Fruit fly (Drosophila melanogaster): ENCODE results near the gene CG9951.

CG9951 gene

dm6 chr3L:16896408-16896807 is 33.4 kb downstream of the CG9951 start (continued):
- no peak for TF ChIP-seq sim (GFP tag; IDR thresholded peaks at IDR 0.05)
- TF ChIP-seq CG17385 (GFP tag; optimal IDR thresholded peaks at IDR 0.05) = no peak
- 0 out of 2 replicates have a peak, but pooled peaks have one; percentile 28 for TF ChIP-seq wdn (GFP tag; IDR thresholded peaks at IDR 0.05)
- no peak for TF ChIP-seq Aef1 (GFP tag; IDR thresholded peaks at IDR 0.05)
- no peak for TF ChIP-seq nau (GFP tag; optimal IDR thresholded peaks at IDR 0.05)
- no peak for TF ChIP-seq CG11085 (GFP tag; IDR thresholded peaks at IDR 0.05)
- no peak for TF ChIP-seq CG12071 (GFP tag; optimal IDR thresholded peaks at IDR 0.05)
- TF ChIP-seq CG7556 (GFP tag; optimal IDR thresholded peaks at IDR 0.05) = no peak
- no peak for TF ChIP-seq tup (GFP tag; optimal IDR thresholded peaks at IDR 0.05)
- TF ChIP-seq CG33557 (GFP tag; optimal IDR thresholded peaks at IDR 0.05) = no peak
- no peak for TF ChIP-seq Sry-β (GFP tag; optimal IDR thresholded peaks at IDR 0.05)
- no peak for TF ChIP-seq Fer1 (GFP tag; optimal IDR thresholded peaks at IDR 0.05)
- no peak for TF ChIP-seq h (optimal IDR thresholded peaks at IDR 0.05)
- TF ChIP-seq Dip3 (GFP tag; optimal IDR thresholded peaks at IDR 0.05) = no peak
- TF ChIP-seq CG13894 (tag; optimal IDR thresholded peaks at IDR 0.05) = no peak
- no peak for TF ChIP-seq klu (GFP tag; IDR thresholded peaks at IDR 0.05)
- TF ChIP-seq tgo (GFP tag; IDR thresholded peaks at IDR 0.05) = no peak
- no peak for TF ChIP-seq stwl (tag; optimal IDR thresholded peaks at IDR 0.05)
- no peak for TF ChIP-seq HmgZ (tag; optimal IDR thresholded peaks at IDR 0.05)
- no peak for TF ChIP-seq croc (GFP tag; conservative IDR thresholded peaks at IDR 0.05)
- 0 out of 2 replicates have a peak, but pooled peaks have one; percentile 14 for TF ChIP-seq lmd (GFP tag; IDR thresholded peaks at IDR 0.05)
- no peak for TF ChIP-seq chif (GFP tag; optimal IDR thresholded peaks at IDR 0.05)
- no peak for TF ChIP-seq Optix (GFP tag; IDR thresholded peaks at IDR 0.05)
- TF ChIP-seq MBD-R2 (GFP tag; IDR thresholded peaks at IDR 0.05) = no peak
- TF ChIP-seq CG8089 (GFP tag; optimal IDR thresholded peaks at IDR 0.05) = no peak
- TF ChIP-seq otp (GFP tag; IDR thresholded peaks at IDR 0.05) = peak; percentile 16; the same call in 1 of the 3 replicates
- TF ChIP-seq ash1 (GFP tag; optimal IDR thresholded peaks at IDR 0.05) = no peak
- no peak for TF ChIP-seq trem (tag; optimal IDR thresholded peaks at IDR 0.05)
- TF ChIP-seq slbo (GFP tag; IDR thresholded peaks at IDR 0.05) = peak; percentile 41
- no peak for TF ChIP-seq Oli (tag; optimal IDR thresholded peaks at IDR 0.05)
- no peak for TF ChIP-seq unpg (GFP tag; optimal IDR thresholded peaks at IDR 0.05)
- peak; percentile 42; the same call in 1 of the 3 replicates for TF ChIP-seq CG34224 (GFP tag; IDR thresholded peaks at IDR 0.05; ENCODE audit: partially characterized antibody)
- no peak for TF ChIP-seq lov (optimal IDR thresholded peaks at IDR 0.05)
- TF ChIP-seq lov (GFP tag; IDR thresholded peaks at IDR 0.05) = no peak
- TF ChIP-seq lab (GFP tag; optimal IDR thresholded peaks at IDR 0.05) = no peak
- TF ChIP-seq dan (GFP tag; IDR thresholded peaks at IDR 0.05) = no peak
- TF ChIP-seq shn (GFP tag; optimal IDR thresholded peaks at IDR 0.05) = no peak
- TF ChIP-seq CG8924 (tag; optimal IDR thresholded peaks at IDR 0.05) = no peak
- TF ChIP-seq NFAT (GFP tag; IDR thresholded peaks at IDR 0.05) = peak; percentile 28; the same call in 1 of the 2 replicates
- no peak for TF ChIP-seq D19B (GFP tag; optimal IDR thresholded peaks at IDR 0.05)
- TF ChIP-seq CG8290 (GFP tag; optimal IDR thresholded peaks at IDR 0.05) = no peak
- no peak for TF ChIP-seq CG8290 (tag; optimal IDR thresholded peaks at IDR 0.05)
- TF ChIP-seq tx (GFP tag; optimal IDR thresholded peaks at IDR 0.05) = no peak
- TF ChIP-seq Mad (GFP tag; optimal IDR thresholded peaks at IDR 0.05) = no peak
- 0 out of 2 replicates have a peak, but pooled peaks have one; percentile 22 for TF ChIP-seq Bgb (GFP tag; IDR thresholded peaks at IDR 0.05; ENCODE audit: partially characterized antibody)
- no peak for TF ChIP-seq nerfin-2 (GFP tag; IDR thresholded peaks at IDR 0.05; ENCODE audit: partially characterized antibody)
- peak; percentile 20 for TF ChIP-seq CG2120 (GFP tag; optimal IDR thresholded peaks at IDR 0.05)
- no peak for TF ChIP-seq CG9797 (GFP tag; optimal IDR thresholded peaks at IDR 0.05)
- TF ChIP-seq Bdp1 (GFP tag; optimal IDR thresholded peaks at IDR 0.05) = no peak
- no peak for TF ChIP-seq Sry-δ (GFP tag; optimal IDR thresholded peaks at IDR 0.05)
- TF ChIP-seq CG8478 (optimal IDR thresholded peaks at IDR 0.05) = no peak
- TF ChIP-seq gsb-n (tag; optimal IDR thresholded peaks at IDR 0.05) = no peak
- TF ChIP-seq HLH4C (GFP tag; IDR thresholded peaks at IDR 0.05; ENCODE audit: partially characterized antibody) = no peak

Data from whole organism, embryonic.